Worm (Caenorhabditis elegans): ENCODE results near the gene rbmx-2.

DNA sequence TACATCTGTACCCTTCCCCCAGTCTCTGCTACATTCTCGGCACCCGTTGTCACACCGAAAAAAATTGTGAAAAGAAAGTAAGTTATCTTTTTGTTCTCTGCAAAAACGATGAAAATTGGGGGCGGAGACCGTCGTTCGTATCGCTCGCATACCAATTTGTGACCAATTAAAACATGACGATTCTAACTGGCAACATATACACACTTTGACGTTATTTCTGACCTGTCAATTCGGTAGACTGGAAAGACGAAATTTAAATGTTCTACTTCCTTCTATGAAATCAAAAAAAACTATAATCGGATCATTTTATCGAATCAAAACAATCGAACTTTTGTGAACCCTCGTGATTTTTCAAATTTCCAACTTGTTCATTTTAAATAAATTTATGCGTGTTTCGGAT is 16.2 kb downstream of the rbmx-2 start:
- TF ChIP-seq alr-1 (tag; optimal IDR thresholded peaks at IDR 0.05; ENCODE audit: borderline replicate concordance) (no peak), unc-130 (tag; optimal IDR thresholded peaks at IDR 0.05) (no peak), unc-98 (GFP tag; IDR thresholded peaks at IDR 0.05) (no peak), ceh-82 (tag; optimal IDR thresholded peaks at IDR 0.05) (no peak), mef-2 (tag; optimal IDR thresholded peaks at IDR 0.05) (no peak), mep-1 (tag; optimal IDR thresholded peaks at IDR 0.05) (no peak), pag-3 (tag; optimal IDR thresholded peaks at IDR 0.05; ENCODE audit: borderline replicate concordance, insufficient read depth) (no peak), efl-1 (optimal IDR thresholded peaks at IDR 0.05) (no peak), efl-1 (GFP tag; optimal IDR thresholded peaks at IDR 0.05 in 1 of 2) (no peak), aly-2 (tag; optimal IDR thresholded peaks at IDR 0.05) (no peak), ztf-4 (tag; optimal IDR thresholded peaks at IDR 0.05) (no peak), lsy-2 (tag; optimal IDR thresholded peaks at IDR 0.05) (no peak), dsc-1 (tag; optimal IDR thresholded peaks at IDR 0.05) (no peak)

All from whole organism, L1 larva.